Worm (Caenorhabditis elegans): ENCODE measurements around the gene twk-22.

Gene twk-22

ce11 chrX:16275255-16275813, 30.9 kb upstream of the twk-22 start, which contains the start of gene sdc-1:
Gene sdc-1 (plus strand): TSS chrX:16275763.
- peak; percentile 29 for TF ChIP-seq F16B12.6 (tag; optimal IDR thresholded peaks at IDR 0.05)
- no peak for TF ChIP-seq pqm-1 (tag; optimal IDR thresholded peaks at IDR 0.05)
- TF ChIP-seq xbp-1 (tag; optimal IDR thresholded peaks at IDR 0.05): peak; percentile 19
- no peak for TF ChIP-seq zip-4 (GFP tag; optimal IDR thresholded peaks at IDR 0.05)
- TF ChIP-seq snu-23 (GFP tag; optimal IDR thresholded peaks at IDR 0.05): peak; percentile 49
- no peak for TF ChIP-seq pax-3 (tag; optimal IDR thresholded peaks at IDR 0.05)
- TF ChIP-seq zag-1 (tag; optimal IDR thresholded peaks at IDR 0.05): no peak
- TF ChIP-seq lin-13 (GFP tag; optimal IDR thresholded peaks at IDR 0.05): no peak
- no peak for TF ChIP-seq nhr-84 (tag; optimal IDR thresholded peaks at IDR 0.05)
- no peak for TF ChIP-seq tlp-1 (tag; optimal IDR thresholded peaks at IDR 0.05)
- TF ChIP-seq unc-98 (GFP tag; IDR thresholded peaks at IDR 0.05): no peak
- no peak for TF ChIP-seq elt-2 (tag; optimal IDR thresholded peaks at IDR 0.05)
- no peak for TF ChIP-seq snpc-4 (tag; optimal IDR thresholded peaks at IDR 0.05)
- no peak for TF ChIP-seq nhr-237 (tag; optimal IDR thresholded peaks at IDR 0.05)
- no peak for TF ChIP-seq unc-30 (tag; optimal IDR thresholded peaks at IDR 0.05)
- no peak for TF ChIP-seq mab-9 (GFP tag; IDR thresholded peaks at IDR 0.05)
- TF ChIP-seq nhr-19 (GFP tag; conservative IDR thresholded peaks at IDR 0.05): no peak; the same call in 1 of the 2 replicates
- peak; percentile 26 to 77 for TF ChIP-seq lin-35 (GFP tag; optimal IDR thresholded peaks at IDR 0.05)
- TF ChIP-seq rnt-1 (tag; optimal IDR thresholded peaks at IDR 0.05): peak; percentile 52
- peak; percentile 77 for TF ChIP-seq lin-14 (GFP tag; optimal IDR thresholded peaks at IDR 0.05)
- no peak for TF ChIP-seq hlh-17 (GFP tag; optimal IDR thresholded peaks at IDR 0.05; ENCODE audit: borderline replicate concordance)
- TF ChIP-seq egl-27 (tag; optimal IDR thresholded peaks at IDR 0.05): no peak
- no peak for TF ChIP-seq ceh-8 (GFP tag; optimal IDR thresholded peaks at IDR 0.05)
- TF ChIP-seq C34B4.2 (tag; optimal IDR thresholded peaks at IDR 0.05): no peak
- TF ChIP-seq ama-1 (optimal IDR thresholded peaks at IDR 0.05): no peak
- no peak for TF ChIP-seq aha-1 (tag; optimal IDR thresholded peaks at IDR 0.05)
- TF ChIP-seq mdl-1 (tag; optimal IDR thresholded peaks at IDR 0.05): peak in 1 of 2 experiments; percentile 52
- TF ChIP-seq dpl-1 (GFP tag; optimal IDR thresholded peaks at IDR 0.05): peak; percentile 36 to 65 (median 63)
- TF ChIP-seq fkh-4 (tag; optimal IDR thresholded peaks at IDR 0.05; ENCODE audit: borderline replicate concordance): no peak
- no peak for TF ChIP-seq hlh-4 (tag; optimal IDR thresholded peaks at IDR 0.05)
- no peak for TF ChIP-seq nhr-28 (tag; optimal IDR thresholded peaks at IDR 0.05)
- TF ChIP-seq isw-1 (GFP tag; IDR thresholded peaks at IDR 0.05): no peak
- TF ChIP-seq unc-86 (tag; optimal IDR thresholded peaks at IDR 0.05): no peak
- no peak for TF ChIP-seq skn-1 (tag; optimal IDR thresholded peaks at IDR 0.05)
- TF ChIP-seq lsy-2 (tag; optimal IDR thresholded peaks at IDR 0.05): peak; percentile 28 to 53
- TF ChIP-seq Y116A8C.19 (tag; optimal IDR thresholded peaks at IDR 0.05; ENCODE audit: borderline replicate concordance): no peak
- TF ChIP-seq fkh-10 (GFP tag; optimal IDR thresholded peaks at IDR 0.05): no peak
- TF ChIP-seq ceh-90 (tag; optimal IDR thresholded peaks at IDR 0.05): no peak
- no peak for TF ChIP-seq vab-15 (tag; optimal IDR thresholded peaks at IDR 0.05)
- no peak for TF ChIP-seq lin-15B (tag; optimal IDR thresholded peaks at IDR 0.05)
- no peak for TF ChIP-seq hpl-2 (GFP tag; optimal IDR thresholded peaks at IDR 0.05)
- TF ChIP-seq lir-3 (tag; optimal IDR thresholded peaks at IDR 0.05; ENCODE audit: poor library complexity): no peak
- no peak for TF ChIP-seq sptf-1 (tag; optimal IDR thresholded peaks at IDR 0.05)
- no peak for TF ChIP-seq aly-2 (tag; optimal IDR thresholded peaks at IDR 0.05)
- TF ChIP-seq efl-3 (GFP tag; optimal IDR thresholded peaks at IDR 0.05): no peak
- TF ChIP-seq C04F5.9 (tag; optimal IDR thresholded peaks at IDR 0.05): no peak
- no peak for TF ChIP-seq alr-1 (tag; optimal IDR thresholded peaks at IDR 0.05; ENCODE audit: borderline replicate concordance)
- TF ChIP-seq ztf-4 (tag; optimal IDR thresholded peaks at IDR 0.05): no peak
- TF ChIP-seq unc-62 (GFP tag; optimal IDR thresholded peaks at IDR 0.05): no peak
- TF ChIP-seq mep-1 (tag; optimal IDR thresholded peaks at IDR 0.05): peak; percentile 73
- no peak for TF ChIP-seq fos-1 (tag; optimal IDR thresholded peaks at IDR 0.05)
- no peak for TF ChIP-seq jun-1 (tag; optimal IDR thresholded peaks at IDR 0.05)
- TF ChIP-seq ceh-82 (tag; optimal IDR thresholded peaks at IDR 0.05): peak; percentile 9 to 54 (median 35)

All from whole organism, L1 larva.